Worm (Caenorhabditis elegans): Measurements from ENCODE around the gene him-10.

The him-10 gene

DNA sequence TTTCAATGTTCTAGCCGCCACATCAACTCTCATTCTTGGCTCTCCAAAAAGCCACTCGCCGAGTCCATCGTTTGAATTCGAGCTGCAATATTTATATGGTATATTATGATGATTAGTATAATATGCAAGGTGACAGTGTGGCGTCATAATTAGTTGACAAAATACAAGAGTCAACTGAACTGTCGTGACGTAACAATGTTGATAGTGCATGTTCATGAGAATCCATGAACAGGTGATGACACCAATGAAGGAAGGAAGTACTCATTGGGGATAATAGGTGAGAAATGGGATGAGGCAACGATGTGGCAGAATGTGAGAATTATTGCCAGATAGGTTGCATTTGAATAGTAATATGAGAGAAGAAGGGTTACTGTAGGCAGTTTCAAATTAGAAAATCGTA is 8.1 kb upstream of the him-10 start:
- TF ChIP-seq nfyb-1 (GFP tag; IDR thresholded peaks at IDR 0.05) = no peak
- TF ChIP-seq him-1 (tag; optimal IDR thresholded peaks at IDR 0.05) = no peak
- TF ChIP-seq Y67H2A.10 (GFP tag; conservative IDR thresholded peaks at IDR 0.05) = no peak
- TF ChIP-seq ZK185.1 (tag; optimal IDR thresholded peaks at IDR 0.05; ENCODE audit: poor library complexity, severe bottlenecking) = no peak
- no peak for TF ChIP-seq F57A8.1 (GFP tag; optimal IDR thresholded peaks at IDR 0.05)
- TF ChIP-seq aptf-3 (GFP tag; IDR thresholded peaks at IDR 0.05) = no peak
- TF ChIP-seq ceh-100 (GFP tag; IDR thresholded peaks at IDR 0.05) = no peak
- no peak for TF ChIP-seq nhr-90 (tag; optimal IDR thresholded peaks at IDR 0.05)
- no peak for TF ChIP-seq cebp-1 (GFP tag; IDR thresholded peaks at IDR 0.05)
- TF ChIP-seq cebp-1 (tag; optimal IDR thresholded peaks at IDR 0.05) = no peak
- TF ChIP-seq ceh-58 (GFP tag; IDR thresholded peaks at IDR 0.05) = no peak
- no peak for TF ChIP-seq lin-54 (GFP tag; optimal IDR thresholded peaks at IDR 0.05)
- no peak for TF ChIP-seq pha-4 (tag; optimal IDR thresholded peaks at IDR 0.05)
- no peak for TF ChIP-seq B0261.1 (tag; optimal IDR thresholded peaks at IDR 0.05)
- TF ChIP-seq K12H6.12 (tag; optimal IDR thresholded peaks at IDR 0.05) = no peak
- no peak for TF ChIP-seq madf-3 (GFP tag; IDR thresholded peaks at IDR 0.05)
- no peak for TF ChIP-seq nfya-2 (GFP tag; IDR thresholded peaks at IDR 0.05)
- no peak for TF ChIP-seq snpc-4 (GFP tag; optimal IDR thresholded peaks at IDR 0.05)
- no peak for TF ChIP-seq snpc-4 (tag; optimal IDR thresholded peaks at IDR 0.05)
- TF ChIP-seq nhr-80 (tag; optimal IDR thresholded peaks at IDR 0.05) = no peak
- no peak for TF ChIP-seq rcor-1 (GFP tag; IDR thresholded peaks at IDR 0.05)
- TF ChIP-seq mel-28 (tag; optimal IDR thresholded peaks at IDR 0.05; ENCODE audit: borderline replicate concordance) = no peak

DNA sequence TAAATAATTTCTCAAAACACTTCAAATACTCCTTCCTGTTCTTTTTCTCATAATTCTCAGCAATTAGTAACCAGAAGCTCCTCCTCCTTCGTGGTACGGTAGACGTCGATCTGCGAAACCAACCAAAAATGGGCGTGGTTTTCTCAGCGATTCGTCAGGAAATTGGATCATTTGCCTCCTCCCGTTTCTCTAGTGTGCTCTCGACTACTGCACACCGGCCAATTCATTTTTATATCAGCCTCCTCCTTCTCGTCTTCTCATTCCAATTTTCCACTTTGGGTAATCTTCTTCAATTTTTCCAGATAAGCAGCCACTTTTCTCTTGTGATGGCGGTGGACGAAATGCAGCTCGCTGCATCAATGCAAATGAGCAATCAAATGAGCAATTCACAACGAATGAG is 4.3 kb upstream of the him-10 start, which contains the start of gene ceh-10:
Gene ceh-10, plus strand, starts transcription at position 301 of the 400 bp plus-strand sequence.
- TF ChIP-seq bed-1 (GFP tag; IDR thresholded peaks at IDR 0.05) = no peak
- no peak for TF ChIP-seq pbrm-1 (GFP tag; IDR thresholded peaks at IDR 0.05)
- TF ChIP-seq lin-26 (GFP tag; IDR thresholded peaks at IDR 0.05) = no peak
- TF ChIP-seq ceh-58 (GFP tag; IDR thresholded peaks at IDR 0.05) = no peak
- no peak for TF ChIP-seq egrh-3 (GFP tag; IDR thresholded peaks at IDR 0.05)
- TF ChIP-seq snpc-4 (GFP tag; optimal IDR thresholded peaks at IDR 0.05) = no peak
- TF ChIP-seq snpc-4 (tag; optimal IDR thresholded peaks at IDR 0.05) = no peak
- no peak for TF ChIP-seq let-607 (tag; optimal IDR thresholded peaks at IDR 0.05)
- TF ChIP-seq F22D6.2 (tag; optimal IDR thresholded peaks at IDR 0.05) = no peak
- TF ChIP-seq unc-62 (GFP tag; optimal IDR thresholded peaks at IDR 0.05) = no peak
- no peak for TF ChIP-seq atf-7 (tag; optimal IDR thresholded peaks at IDR 0.05)
- no peak for TF ChIP-seq chd-7 (tag; optimal IDR thresholded peaks at IDR 0.05)

DNA sequence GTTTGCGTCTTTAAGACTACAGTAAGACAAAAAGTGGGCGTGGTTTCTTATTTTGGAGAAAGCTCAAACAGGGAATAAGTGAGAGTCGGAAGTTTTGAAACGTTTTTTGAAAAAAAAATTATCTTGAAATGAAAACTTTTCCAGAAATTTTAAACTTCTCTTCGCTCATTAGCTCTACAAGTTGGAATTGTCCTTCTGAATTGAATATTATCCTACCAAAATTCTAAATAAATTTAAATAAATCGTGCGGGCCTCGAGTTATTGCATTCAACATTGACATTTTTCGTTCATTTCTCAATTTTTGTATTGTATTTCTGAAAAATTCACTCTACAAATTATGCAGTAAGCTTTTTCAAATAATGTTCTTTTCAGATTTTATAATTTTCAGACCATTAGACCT is 2.2 kb downstream of the him-10 start, which contains the start of gene R12B2.3:
Gene R12B2.3, plus strand, starts transcription at position 301 of the 400 bp plus-strand sequence.
- no peak for TF ChIP-seq unc-62 (GFP tag; optimal IDR thresholded peaks at IDR 0.05)
- no peak for TF ChIP-seq tbx-9 (tag; optimal IDR thresholded peaks at IDR 0.05; ENCODE audit: borderline replicate concordance)
- TF ChIP-seq ccch-3 (GFP tag; optimal IDR thresholded peaks at IDR 0.05) = no peak
- no peak for TF ChIP-seq cebp-2 (GFP tag; IDR thresholded peaks at IDR 0.05)

DNA sequence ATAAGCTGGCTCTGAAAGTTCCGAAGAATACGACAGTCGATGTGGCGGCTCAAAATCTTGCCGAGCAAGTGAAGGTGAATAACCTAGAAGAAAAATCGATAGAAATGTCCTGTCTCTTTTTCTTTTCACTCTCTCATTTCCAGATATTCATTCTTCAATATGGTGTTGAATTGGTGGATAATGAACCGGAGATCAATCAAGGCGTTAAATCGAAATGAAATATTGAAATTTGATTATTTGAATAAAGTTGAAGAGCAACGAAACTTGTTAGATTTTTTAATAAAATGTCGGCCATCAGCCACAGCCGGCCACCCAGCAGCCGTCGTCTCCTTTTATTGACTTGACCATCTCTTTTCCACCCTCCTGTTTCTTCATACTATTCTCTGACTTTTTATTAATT is 3.7 kb downstream of the him-10 start, which contains the start of gene R12B2.2:
Gene R12B2.2, plus strand, starts transcription at position 301 of the 400 bp plus-strand sequence.
- TF ChIP-seq unc-130 (GFP tag; optimal IDR thresholded peaks at IDR 0.05) (no peak), rec-8 (tag; optimal IDR thresholded peaks at IDR 0.05) (no peak), C06A6.2 (GFP tag; conservative IDR thresholded peaks at IDR 0.05) (no peak), gei-17 (GFP tag; optimal IDR thresholded peaks at IDR 0.05) (no peak), F23B12.7 (tag; optimal IDR thresholded peaks at IDR 0.05; ENCODE audit: insufficient read depth) (no peak), F49E8.2 (tag; optimal IDR thresholded peaks at IDR 0.05; ENCODE audit: insufficient read depth) (no peak), somi-1 (GFP tag; optimal IDR thresholded peaks at IDR 0.05) (no peak), cebp-1 (GFP tag; IDR thresholded peaks at IDR 0.05) (no peak), cebp-1 (tag; optimal IDR thresholded peaks at IDR 0.05) (no peak), F33H1.4 (GFP tag; IDR thresholded peaks at IDR 0.05) (no peak), lsy-27 (tag; optimal IDR thresholded peaks at IDR 0.05; ENCODE audit: borderline replicate concordance, insufficient read depth) (no peak), bed-2 (GFP tag; IDR thresholded peaks at IDR 0.05) (no peak), Y79H2A.3 (GFP tag; conservative IDR thresholded peaks at IDR 0.05) (no peak)

Measured in whole organism, young adult.